Worm (Caenorhabditis elegans): ENCODE measurements around the gene F37C12.21.
A peak's percentile ranks its signal among the peaks of the same experiment; 100 is the strongest.

The F37C12.21 gene

DNA sequence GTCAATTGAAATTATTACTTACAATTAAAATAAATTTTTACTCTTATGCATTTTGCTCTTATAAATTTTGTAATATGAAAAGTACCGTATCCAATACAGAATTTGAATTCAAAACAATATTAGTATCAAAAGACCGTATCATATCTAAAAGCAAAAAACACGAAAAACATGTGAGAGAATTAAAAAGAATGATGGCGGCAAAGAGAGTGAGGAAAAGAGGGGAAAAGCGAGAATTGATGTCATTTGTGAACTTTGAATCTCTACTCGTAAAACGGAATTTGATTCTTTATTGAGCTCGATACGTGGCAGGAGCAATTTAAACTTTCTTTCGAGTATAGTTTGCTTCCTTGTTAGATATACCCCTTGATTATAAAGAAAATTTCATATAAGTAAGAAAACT is 33.6 kb upstream of the F37C12.21 start:
- TF ChIP-seq med-1 (GFP tag; optimal IDR thresholded peaks at IDR 0.05; ENCODE audit: insufficient read depth): no peak

DNA sequence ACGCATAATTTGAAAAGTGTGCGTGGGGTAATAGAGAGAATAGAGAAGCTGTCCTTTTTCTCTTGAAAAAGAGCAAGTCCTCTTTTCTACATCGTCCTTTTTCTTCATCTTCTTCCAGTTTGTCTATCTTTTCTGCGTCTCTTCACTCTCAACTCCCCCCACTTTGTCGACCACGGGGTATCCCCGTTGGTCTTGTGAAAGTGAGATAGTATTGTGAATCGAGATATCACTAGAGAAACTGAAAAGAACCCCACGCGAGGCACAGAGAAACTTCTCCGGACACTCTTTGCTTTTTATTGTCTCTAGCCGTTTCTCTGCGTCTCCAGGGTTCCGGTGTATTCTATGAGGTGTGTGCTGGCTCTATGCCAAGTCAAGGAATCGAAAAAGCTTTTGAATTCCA is 32.5 kb upstream of the F37C12.21 start:
- TF ChIP-seq klf-2 (GFP tag; conservative IDR thresholded peaks at IDR 0.05): no peak
- peak; percentile 73; the same call in 1 of the 2 replicates for TF ChIP-seq flt-1 (GFP tag; IDR thresholded peaks at IDR 0.05)
- TF ChIP-seq cog-1 (tag; optimal IDR thresholded peaks at IDR 0.05): peak; percentile 82
- TF ChIP-seq ztf-23 (GFP tag; IDR thresholded peaks at IDR 0.05): peak; percentile 69; the same call in 1 of the 2 replicates
- TF ChIP-seq med-1 (GFP tag; optimal IDR thresholded peaks at IDR 0.05; ENCODE audit: insufficient read depth): no peak
- TF ChIP-seq ref-1 (GFP tag; conservative IDR thresholded peaks at IDR 0.05): no peak
- TF ChIP-seq T22C8.4 (GFP tag; IDR thresholded peaks at IDR 0.05): no peak

DNA sequence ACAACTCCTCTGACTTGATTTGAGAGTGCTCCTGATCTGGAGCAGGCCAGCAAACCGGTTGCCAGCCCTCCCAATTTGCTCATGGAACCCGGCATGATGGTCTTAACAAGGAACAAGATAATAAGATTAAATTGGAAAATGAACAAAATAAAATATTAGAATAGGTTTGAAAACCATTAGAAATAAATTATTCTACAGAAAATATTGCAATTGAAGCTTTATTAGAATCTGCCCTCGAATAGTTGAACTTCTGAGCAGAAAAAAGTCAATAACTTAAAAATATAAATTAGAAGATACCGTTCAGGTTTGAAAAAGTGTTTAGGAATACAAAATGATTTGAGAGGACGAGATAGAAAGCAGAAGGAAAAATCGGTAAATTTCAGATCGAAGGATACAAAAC is 29.4 kb upstream of the F37C12.21 start, which contains the start of gene nuo-4:
Gene nuo-4 (minus strand): TSS at position 101 of the 400 bp plus-strand sequence.
- TF ChIP-seq klf-2 (GFP tag; conservative IDR thresholded peaks at IDR 0.05) (no peak), flt-1 (GFP tag; IDR thresholded peaks at IDR 0.05) (0 out of 2 replicates have a peak, but pooled peaks have one; percentile 38)

DNA sequence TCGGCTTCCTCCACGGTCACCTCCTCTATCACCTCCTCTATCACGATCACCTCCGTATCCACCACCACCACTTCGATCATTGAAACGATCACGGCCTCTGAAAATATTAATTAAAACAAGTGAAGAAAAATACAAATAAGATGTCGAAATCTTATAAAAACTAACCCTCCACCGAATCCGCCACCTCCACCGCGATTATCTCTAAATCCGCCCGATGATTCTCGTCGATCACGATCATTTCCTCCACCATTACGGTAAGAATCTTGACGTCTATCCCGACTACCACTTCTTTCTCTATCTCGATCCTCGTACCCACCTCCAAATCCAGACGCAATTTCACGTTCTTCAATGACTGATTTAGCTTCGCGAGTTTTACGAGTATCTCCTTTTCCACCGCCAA is 28.9 kb upstream of the F37C12.21 start:
- TF ChIP-seq ztf-29 (GFP tag; IDR thresholded peaks at IDR 0.05) (no peak), T22C8.4 (GFP tag; IDR thresholded peaks at IDR 0.05) (no peak)

DNA sequence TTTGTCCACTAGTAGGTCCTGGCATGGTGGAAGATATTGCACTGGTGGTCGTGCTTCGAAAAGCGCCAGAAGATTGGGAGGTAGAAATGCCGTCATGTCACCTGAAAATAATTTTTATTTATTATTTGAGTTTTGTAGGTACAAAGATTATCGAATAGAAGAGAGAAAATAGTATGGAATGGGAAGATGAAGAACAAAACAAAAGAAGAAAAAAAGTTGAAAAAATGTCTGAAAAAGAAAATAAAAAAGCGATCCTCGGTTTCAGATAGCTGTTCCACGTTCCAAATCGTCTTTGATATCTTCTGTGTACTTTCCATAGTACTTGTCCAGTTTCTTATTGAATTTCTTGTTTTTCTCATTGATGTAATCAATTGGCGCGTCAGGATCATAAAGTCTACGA is 27.1 kb upstream of the F37C12.21 start, which contains the start of gene rnp-7:
Gene rnp-7 (minus strand): TSS at position 101 of the 400 bp plus-strand sequence.
- TF ChIP-seq med-1 (GFP tag; optimal IDR thresholded peaks at IDR 0.05; ENCODE audit: insufficient read depth): no peak
- no peak for TF ChIP-seq T22C8.4 (GFP tag; IDR thresholded peaks at IDR 0.05)
- TF ChIP-seq cog-1 (tag; optimal IDR thresholded peaks at IDR 0.05): no peak
- no peak for TF ChIP-seq ref-1 (GFP tag; conservative IDR thresholded peaks at IDR 0.05)
- TF ChIP-seq tab-1 (GFP tag; IDR thresholded peaks at IDR 0.05): no peak
- TF ChIP-seq flt-1 (GFP tag; IDR thresholded peaks at IDR 0.05): no peak
- TF ChIP-seq ztf-29 (GFP tag; IDR thresholded peaks at IDR 0.05): no peak
- no peak for TF ChIP-seq klf-2 (GFP tag; conservative IDR thresholded peaks at IDR 0.05)
- no peak for TF ChIP-seq ztf-23 (GFP tag; IDR thresholded peaks at IDR 0.05)

DNA sequence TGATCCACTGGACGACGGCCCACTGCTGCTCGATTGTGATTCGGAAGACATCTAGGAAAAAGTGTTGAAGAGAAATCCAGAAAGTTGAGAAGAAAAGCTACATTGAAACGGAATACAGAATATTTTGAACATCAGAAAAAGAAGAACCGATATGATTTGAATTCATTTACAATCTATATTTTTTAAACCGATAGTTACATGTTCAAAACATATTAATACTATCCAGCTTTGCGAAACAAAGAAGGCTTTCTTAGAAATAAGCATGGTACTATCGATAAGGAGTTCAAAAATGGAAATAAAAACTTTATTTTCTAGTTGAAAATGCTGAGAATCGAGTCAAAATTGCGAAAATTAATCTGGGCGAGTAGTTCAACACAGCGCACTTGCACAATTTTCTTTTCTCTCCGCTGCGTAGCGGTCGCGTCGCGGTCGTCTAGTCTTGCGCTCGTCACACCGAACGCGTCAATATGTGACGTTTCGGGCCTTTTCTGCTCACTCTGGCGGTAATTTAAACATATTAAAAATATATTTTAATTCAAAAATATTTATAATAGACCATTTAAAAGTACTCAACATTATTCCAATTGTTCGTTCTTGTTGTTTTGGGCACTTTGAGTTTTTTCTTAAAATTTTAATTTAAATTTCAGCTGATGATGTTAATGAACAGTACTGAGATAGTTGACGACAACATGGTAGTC is 25.9 kb upstream of the F37C12.21 start, which contains the start of the genes syf-2 and K04G7.1:
Gene syf-2 (minus strand): TSS at position 51 of the 698 bp plus-strand sequence.
Gene K04G7.1 (plus strand): TSS at position 648 of the 698 bp plus-strand sequence.
- peak; percentile 67; the same call in 1 of the 2 replicates for TF ChIP-seq ztf-23 (GFP tag; IDR thresholded peaks at IDR 0.05)
- TF ChIP-seq cog-1 (tag; optimal IDR thresholded peaks at IDR 0.05): peak; percentile 75
- TF ChIP-seq flt-1 (GFP tag; IDR thresholded peaks at IDR 0.05): no peak; the same call in 1 of the 2 replicates

DNA sequence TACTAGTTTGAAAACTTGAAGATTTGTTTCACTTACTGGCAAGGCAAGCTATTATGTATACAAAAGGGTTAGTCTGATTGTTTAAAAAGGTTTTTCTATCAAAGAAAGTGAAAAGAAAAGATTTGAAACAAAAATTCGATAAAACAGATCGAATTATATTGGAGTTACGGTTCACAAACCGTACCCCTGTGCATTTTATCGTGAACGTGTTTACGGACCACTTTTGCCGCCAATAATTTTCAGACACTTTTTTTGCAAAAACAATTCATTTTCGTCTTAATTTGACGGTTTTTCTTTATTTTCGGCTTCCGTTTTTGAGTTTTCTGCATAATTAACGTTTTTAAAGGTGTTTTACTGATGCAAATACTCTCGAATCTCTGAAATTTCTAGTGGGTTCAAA is 22.9 kb upstream of the F37C12.21 start:
- no peak for TF ChIP-seq ztf-29 (GFP tag; IDR thresholded peaks at IDR 0.05)
- no peak for TF ChIP-seq flt-1 (GFP tag; IDR thresholded peaks at IDR 0.05)
- TF ChIP-seq med-1 (GFP tag; optimal IDR thresholded peaks at IDR 0.05; ENCODE audit: insufficient read depth): no peak
- TF ChIP-seq cog-1 (tag; optimal IDR thresholded peaks at IDR 0.05): no peak
- TF ChIP-seq ref-1 (GFP tag; conservative IDR thresholded peaks at IDR 0.05): no peak
- TF ChIP-seq T22C8.4 (GFP tag; IDR thresholded peaks at IDR 0.05): no peak
- no peak for TF ChIP-seq tab-1 (GFP tag; IDR thresholded peaks at IDR 0.05)
- no peak for TF ChIP-seq ztf-23 (GFP tag; IDR thresholded peaks at IDR 0.05)
- TF ChIP-seq klf-2 (GFP tag; conservative IDR thresholded peaks at IDR 0.05): no peak

DNA sequence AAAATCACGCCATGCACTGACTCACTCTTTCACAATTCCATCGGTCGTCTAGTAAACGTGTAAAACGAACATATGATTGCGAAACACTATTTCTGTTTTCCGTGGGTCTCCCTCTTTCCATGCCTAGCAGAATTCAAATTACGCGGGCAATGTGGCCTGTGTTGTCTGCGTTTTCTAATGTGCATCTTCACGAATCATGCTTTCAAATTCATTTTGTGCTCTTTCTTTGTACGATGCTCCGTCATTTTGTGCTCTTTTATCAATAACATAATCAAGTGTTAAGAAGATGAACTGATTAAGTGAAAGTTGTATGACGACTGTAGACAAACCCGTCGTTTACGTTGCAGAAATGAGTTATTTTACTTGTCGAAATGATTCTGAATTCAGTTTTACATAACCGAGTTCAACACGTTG is 22.3 kb upstream of the F37C12.21 start:
- TF ChIP-seq ztf-29 (GFP tag; IDR thresholded peaks at IDR 0.05) (no peak), cog-1 (tag; optimal IDR thresholded peaks at IDR 0.05) (no peak), ztf-23 (GFP tag; IDR thresholded peaks at IDR 0.05) (no peak), med-1 (GFP tag; optimal IDR thresholded peaks at IDR 0.05; ENCODE audit: insufficient read depth) (no peak), T22C8.4 (GFP tag; IDR thresholded peaks at IDR 0.05) (no peak), tab-1 (GFP tag; IDR thresholded peaks at IDR 0.05) (no peak), klf-2 (GFP tag; conservative IDR thresholded peaks at IDR 0.05) (no peak), ref-1 (GFP tag; conservative IDR thresholded peaks at IDR 0.05) (no peak), flt-1 (GFP tag; IDR thresholded peaks at IDR 0.05) (no peak)

DNA sequence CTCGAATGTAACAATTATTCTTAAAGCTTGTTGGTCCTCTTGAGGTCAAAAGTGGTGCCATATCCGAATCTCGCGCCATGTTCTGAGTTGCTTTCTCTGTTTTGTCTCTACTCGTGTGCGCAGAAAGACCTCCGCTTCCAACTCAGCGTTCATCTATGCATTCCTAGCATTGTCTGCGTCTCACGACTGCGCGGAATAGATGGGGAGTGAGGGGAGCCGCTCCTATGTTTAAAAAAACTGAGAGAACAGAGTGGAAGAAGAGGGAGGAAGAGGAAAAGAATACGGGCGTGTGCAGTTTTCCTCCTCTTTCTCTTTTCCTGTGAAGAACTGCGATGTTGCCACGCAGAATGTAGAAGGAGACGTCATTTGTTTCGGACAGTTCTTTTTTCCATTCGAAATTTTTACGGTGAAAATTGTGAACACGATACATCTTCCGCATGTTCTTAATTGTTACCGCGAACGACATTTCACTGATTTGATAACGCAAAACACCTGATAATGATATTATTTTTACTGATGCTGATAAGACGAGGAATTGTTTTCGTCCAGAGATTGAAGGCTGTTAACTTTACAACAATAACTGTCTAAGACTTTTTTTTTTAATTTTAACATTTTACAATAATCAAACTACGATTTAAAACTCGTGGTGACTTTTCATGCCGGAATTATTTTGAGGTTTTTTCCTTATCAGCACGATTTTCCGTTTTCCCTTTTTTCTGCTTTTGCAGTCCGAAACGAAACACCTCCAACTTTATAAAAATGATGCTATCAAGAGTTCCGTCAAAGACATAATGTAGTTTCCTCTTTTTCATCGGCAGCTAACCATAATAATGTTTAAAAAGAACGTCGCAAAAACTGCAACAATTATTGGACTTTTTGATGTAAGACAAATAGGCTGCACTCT is 21.2 kb upstream of the F37C12.21 start:
- no peak for TF ChIP-seq T22C8.4 (GFP tag; IDR thresholded peaks at IDR 0.05)
- TF ChIP-seq klf-2 (GFP tag; conservative IDR thresholded peaks at IDR 0.05): no peak
- TF ChIP-seq ztf-23 (GFP tag; IDR thresholded peaks at IDR 0.05): no peak
- no peak for TF ChIP-seq cog-1 (tag; optimal IDR thresholded peaks at IDR 0.05)
- TF ChIP-seq med-1 (GFP tag; optimal IDR thresholded peaks at IDR 0.05; ENCODE audit: insufficient read depth): no peak
- TF ChIP-seq ztf-29 (GFP tag; IDR thresholded peaks at IDR 0.05): no peak
- TF ChIP-seq ref-1 (GFP tag; conservative IDR thresholded peaks at IDR 0.05): no peak
- TF ChIP-seq flt-1 (GFP tag; IDR thresholded peaks at IDR 0.05): no peak
- no peak for TF ChIP-seq tab-1 (GFP tag; IDR thresholded peaks at IDR 0.05)

DNA sequence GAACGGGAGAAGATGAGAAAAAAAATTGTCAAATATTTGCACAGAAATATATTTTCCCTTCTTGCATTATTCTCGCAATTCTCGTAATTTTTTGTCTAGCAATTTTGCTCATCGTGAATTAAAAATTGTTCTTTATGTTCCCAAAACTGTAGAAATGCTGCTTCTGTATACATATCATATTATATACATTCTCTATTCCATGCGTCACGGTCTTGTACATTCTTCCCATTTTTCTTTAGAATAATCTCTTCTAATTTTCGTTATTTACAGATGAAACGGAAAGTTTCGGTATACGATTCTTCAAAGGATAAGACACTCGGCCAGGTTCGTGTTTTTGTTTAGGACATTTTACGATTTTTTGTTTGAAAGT is 20.6 kb upstream of the F37C12.21 start, which contains the start of gene acs-4:
Gene acs-4 (plus strand): TSS at position 271 of the 370 bp plus-strand sequence.
- no peak for TF ChIP-seq ref-1 (GFP tag; conservative IDR thresholded peaks at IDR 0.05)
- no peak for TF ChIP-seq med-1 (GFP tag; optimal IDR thresholded peaks at IDR 0.05; ENCODE audit: insufficient read depth)
- no peak for TF ChIP-seq klf-2 (GFP tag; conservative IDR thresholded peaks at IDR 0.05)
- TF ChIP-seq ztf-23 (GFP tag; IDR thresholded peaks at IDR 0.05): no peak
- TF ChIP-seq ztf-29 (GFP tag; IDR thresholded peaks at IDR 0.05): no peak
